Worm (Caenorhabditis elegans) whole organism, late embryonic: Measurements from ENCODE around the gene C15F1.5.

Experiments
- C08G9.2 ChIP-seq: sonication (generic microtip); optimal IDR thresholded peaks from 2 replicates; lab custom pipeline; 2016; ENCODE audit warnings: mild to moderate bottlenecking, missing genetic modification characterization, moderate library complexity, missing compliant biosample characterization
- F13H6.1 ChIP-seq: sonication (generic microtip); optimal IDR thresholded peaks from 2 replicates; lab custom pipeline; 2016; ENCODE audit warnings: missing genetic modification characterization, missing compliant biosample characterization
- K02D7.2 ChIP-seq: sonication (generic microtip); optimal IDR thresholded peaks from 2 replicates; lab custom pipeline; 2017; ENCODE audit warnings: mild to moderate bottlenecking, missing genetic modification characterization, missing compliant biosample characterization
- K09A11.1 ChIP-seq: sonication (generic microtip); optimal IDR thresholded peaks from 2 replicates; lab custom pipeline; 2017; ENCODE audit warnings: antibody characterized with exemption, mild to moderate bottlenecking, missing genetic modification characterization, missing compliant biosample characterization; ENCODE audit not compliant: insufficient read depth
- Y22D7AL.16 ChIP-seq: sonication (generic microtip); optimal IDR thresholded peaks from 2 replicates; lab custom pipeline; 2016; ENCODE audit warnings: missing genetic modification characterization, missing compliant biosample characterization
- ahr-1 ChIP-seq: sonication (generic microtip); optimal IDR thresholded peaks from 2 replicates; lab custom pipeline; 2016; ENCODE audit warnings: missing genetic modification characterization, missing compliant biosample characterization
- ama-1 ChIP-seq: fragments of 150-350 bp; optimal IDR thresholded peaks from 2 replicates; lab custom pipeline; 2014
- ceh-14 ChIP-seq: sonication (generic microtip); optimal IDR thresholded peaks from 2 replicates; lab custom pipeline; 2016; ENCODE audit warnings: missing genotype, missing genetic modification characterization, missing compliant biosample characterization
- ceh-18 ChIP-seq: sonication (generic microtip); optimal IDR thresholded peaks from 2 replicates; lab custom pipeline; 2016; ENCODE audit warnings: missing genetic modification characterization, missing compliant biosample characterization
- ceh-30 ChIP-seq: fragments of 150-350 bp; optimal IDR thresholded peaks from 2 replicates; lab custom pipeline; 2014; ENCODE audit warnings: missing biosample characterization, missing genetic modification characterization
- ceh-34 ChIP-seq: sonication (generic microtip); optimal IDR thresholded peaks from 2 replicates; lab custom pipeline; 2016; ENCODE audit warnings: mild to moderate bottlenecking, missing genetic modification characterization, missing compliant biosample characterization
- ceh-45 ChIP-seq: fragments of 200-800 bp; sonication (Bioruptor generic); IDR thresholded peaks from 2 replicates; pipeline ENCODE4 v1.3.6; 2022; ENCODE audit warnings: missing genetic modification reagents, missing genetic modification characterization, missing compliant biosample characterization
- ceh-48 ChIP-seq: sonication (generic microtip); optimal IDR thresholded peaks from 2 replicates; lab custom pipeline; 2016; ENCODE audit warnings: missing genetic modification characterization, inconsistent platforms, missing compliant biosample characterization
- ceh-6 ChIP-seq: fragments of 200-800 bp; sonication (Bioruptor generic); optimal IDR thresholded peaks from 2 replicates; lab custom pipeline; 2018; ENCODE audit warnings: mild to moderate bottlenecking, missing genetic modification characterization, missing compliant biosample characterization
- ceh-9 ChIP-seq: sonication (generic microtip); optimal IDR thresholded peaks from 2 replicates; lab custom pipeline; 2016; ENCODE audit warnings: mild to moderate bottlenecking, missing genetic modification characterization, inconsistent platforms, missing compliant biosample characterization
- che-1 ChIP-seq: sonication (generic microtip); optimal IDR thresholded peaks from 2 replicates; lab custom pipeline; 2016; ENCODE audit warnings: mild to moderate bottlenecking, missing genetic modification characterization, missing compliant biosample characterization
- dmd-4 ChIP-seq: sonication (generic microtip); optimal IDR thresholded peaks from 2 replicates; lab custom pipeline; 2016; ENCODE audit warnings: borderline replicate concordance, missing genetic modification characterization, missing compliant biosample characterization
- dve-1 ChIP-seq: sonication (generic microtip); optimal IDR thresholded peaks from 2 replicates; lab custom pipeline; 2017; ENCODE audit warnings: antibody characterized with exemption, mild to moderate bottlenecking, missing genetic modification characterization, missing compliant biosample characterization
- elt-2 ChIP-seq: sonication (generic microtip); optimal IDR thresholded peaks from 2 replicates; lab custom pipeline; 2016; ENCODE audit warnings: missing genetic modification reagents, missing genetic modification characterization, missing compliant biosample characterization
- fax-1 ChIP-seq: sonication (generic microtip); optimal IDR thresholded peaks from 2 replicates; lab custom pipeline; 2016; ENCODE audit warnings: missing genotype, missing genetic modification characterization, missing compliant biosample characterization
- fkh-10 ChIP-seq: fragments of 150-350 bp; optimal IDR thresholded peaks from 2 replicates; lab custom pipeline; 2014; ENCODE audit warnings: missing biosample characterization, missing genetic modification reagents, missing genetic modification characterization
- fkh-6 ChIP-seq: sonication (generic microtip); optimal IDR thresholded peaks from 2 replicates; lab custom pipeline; 2016; ENCODE audit warnings: missing genetic modification characterization, missing compliant biosample characterization
- gmeb-2 ChIP-seq: sonication (generic microtip); optimal IDR thresholded peaks from 2 replicates; lab custom pipeline; 2016; ENCODE audit warnings: missing genetic modification characterization, inconsistent platforms, missing compliant biosample characterization
- hlh-13 ChIP-seq: fragments of 200-800 bp; sonication (Bioruptor generic); optimal IDR thresholded peaks from 2 replicates; lab custom pipeline; 2018; ENCODE audit warnings: mild to moderate bottlenecking, missing genetic modification characterization, missing compliant biosample characterization
- hlh-15 ChIP-seq: sonication (generic microtip); optimal IDR thresholded peaks from 2 replicates; lab custom pipeline; 2016; ENCODE audit warnings: missing genetic modification characterization, missing compliant biosample characterization
- hlh-30 ChIP-seq: sonication (generic microtip); optimal IDR thresholded peaks from 2 replicates; lab custom pipeline; 2017; ENCODE audit warnings: antibody characterized with exemption, missing genetic modification characterization, missing compliant biosample characterization; ENCODE audit not compliant: insufficient read depth
- hlh-8 ChIP-seq: sonication (generic microtip); optimal IDR thresholded peaks from 2 replicates; lab custom pipeline; 2016; ENCODE audit warnings: missing genotype, missing genetic modification characterization, missing compliant biosample characterization
- madf-2 ChIP-seq: sonication (generic microtip); optimal IDR thresholded peaks from 2 replicates; lab custom pipeline; 2017; ENCODE audit warnings: missing genetic modification characterization, missing compliant biosample characterization
- nfya-1 ChIP-seq: sonication (generic microtip); optimal IDR thresholded peaks from 2 replicates; lab custom pipeline; 2017; ENCODE audit warnings: missing genetic modification characterization, mild to moderate bottlenecking, missing compliant biosample characterization, antibody characterized with exemption, moderate library complexity
- nhr-232 ChIP-seq: sonication (generic microtip); optimal IDR thresholded peaks from 2 replicates; lab custom pipeline; 2016; ENCODE audit warnings: missing genetic modification characterization, missing compliant biosample characterization
- npax-4 ChIP-seq: sonication (generic microtip); optimal IDR thresholded peaks from 2 replicates; lab custom pipeline; 2016; ENCODE audit warnings: missing genetic modification characterization, missing compliant biosample characterization
- odd-2 ChIP-seq: sonication (generic microtip); optimal IDR thresholded peaks from 2 replicates; lab custom pipeline; 2017; ENCODE audit warnings: antibody characterized with exemption, mild to moderate bottlenecking, missing genetic modification characterization, missing compliant biosample characterization
- pat-9 ChIP-seq: fragments of 200-800 bp; sonication (Bioruptor generic); optimal IDR thresholded peaks from 2 replicates; lab custom pipeline; 2018; ENCODE audit warnings: mild to moderate bottlenecking, missing genetic modification characterization, moderate library complexity, missing compliant biosample characterization
- pax-1 ChIP-seq: fragments of 150-350 bp; optimal IDR thresholded peaks from 2 replicates; lab custom pipeline; 2014; ENCODE audit warnings: missing biosample characterization, missing genetic modification characterization
- pha-4 ChIP-seq: fragments of 150-350 bp; optimal IDR thresholded peaks from 2 replicates; lab custom pipeline; 2018; ENCODE audit warnings: missing biosample characterization, missing genetic modification reagents, missing genetic modification characterization
- pqm-1 ChIP-seq: sonication (generic microtip); optimal IDR thresholded peaks from 2 replicates; lab custom pipeline; 2016; ENCODE audit warnings: missing genetic modification characterization, missing compliant biosample characterization
- rnt-1 ChIP-seq: sonication (generic microtip); optimal IDR thresholded peaks from 2 replicates; lab custom pipeline; 2016; ENCODE audit warnings: missing genetic modification characterization, missing compliant biosample characterization
- sox-4 ChIP-seq: sonication (generic microtip); optimal IDR thresholded peaks from 2 replicates; lab custom pipeline; 2017; ENCODE audit warnings: mild to moderate bottlenecking, missing genetic modification characterization, inconsistent platforms, missing compliant biosample characterization
- tbx-2 ChIP-seq: sonication (generic microtip); optimal IDR thresholded peaks from 2 replicates; lab custom pipeline; 2016; ENCODE audit warnings: missing genetic modification characterization, missing compliant biosample characterization
- tbx-7 ChIP-seq: sonication (generic microtip); optimal IDR thresholded peaks from 2 replicates; lab custom pipeline; 2016; ENCODE audit warnings: missing genotype, missing genetic modification characterization, missing compliant biosample characterization
- ttx-3 ChIP-seq: sonication (generic microtip); optimal IDR thresholded peaks from 2 replicates; lab custom pipeline; 2016; ENCODE audit warnings: missing genetic modification reagents, missing genetic modification characterization, missing compliant biosample characterization
- unc-3 ChIP-seq, 2 experiments: fragments of 200-800 bp in 1 of 2; sonication (Bioruptor generic) in 1 of 2; sonication (generic microtip) in 1 of 2; conservative IDR thresholded peaks in 1 of 2; optimal IDR thresholded peaks in 1 of 2; 2 replicates each; pipeline versions ENCODE4 v1.3.6 to Lab custom; 2016 to 2022; ENCODE audit warnings: missing compliant biosample characterization in 2 of 2, missing genetic modification characterization in 2 of 2, missing genetic modification reagents in 1 of 2
- unc-42 ChIP-seq: sonication (generic microtip); optimal IDR thresholded peaks from 2 replicates; lab custom pipeline; 2016; ENCODE audit warnings: missing genotype, missing genetic modification characterization, missing compliant biosample characterization
- unc-86 ChIP-seq: sonication (generic microtip); optimal IDR thresholded peaks from 2 replicates; lab custom pipeline; 2016; ENCODE audit warnings: missing genetic modification characterization, missing compliant biosample characterization
- zip-5 ChIP-seq: sonication (generic microtip); optimal IDR thresholded peaks from 2 replicates; lab custom pipeline; 2016; ENCODE audit warnings: missing genetic modification characterization, missing compliant biosample characterization
- ztf-16 ChIP-seq: sonication (generic microtip); optimal IDR thresholded peaks from 2 replicates; lab custom pipeline; 2017; ENCODE audit warnings: missing genetic modification characterization, missing compliant biosample characterization

C15F1.5 gene

DNA sequence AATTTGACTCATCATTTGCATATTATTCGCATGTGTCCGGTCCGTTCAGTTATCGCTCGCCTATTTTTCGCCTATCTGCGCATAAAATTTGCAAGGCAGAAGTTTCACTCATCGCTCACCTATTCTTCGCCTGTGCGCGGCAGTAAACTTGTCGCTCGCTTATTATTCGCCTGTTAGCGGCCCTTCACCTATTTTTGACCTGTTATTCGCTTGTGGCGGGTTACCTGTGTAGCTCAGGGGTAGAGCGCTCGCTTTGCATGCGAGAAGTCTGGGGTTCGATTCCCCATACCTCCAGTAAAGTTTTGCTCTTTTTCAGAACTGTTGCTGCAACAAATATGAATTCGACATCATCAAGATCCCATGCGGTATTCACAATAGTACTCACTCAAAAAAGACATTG is 31.0 kb upstream of the C15F1.5 start (continued):
- peak; percentile 62 for TF ChIP-seq fax-1 (tag; lab: Kevin White, UChicago)
- peak; percentile 75 for TF ChIP-seq fkh-6 (tag; lab: Kevin White, UChicago)
- peak; percentile 68 for TF ChIP-seq unc-86 (tag; lab: Kevin White, UChicago)
- peak; percentile 70 for TF ChIP-seq ttx-3
- peak; percentile 84 for TF ChIP-seq elt-2 (tag; lab: Kevin White, UChicago)
- peak; percentile 34 for TF ChIP-seq ahr-1 (tag; lab: Kevin White, UChicago)
- peak; percentile 66 for TF ChIP-seq hlh-15 (tag; lab: Kevin White, UChicago)
- peak; percentile 33 for TF ChIP-seq dve-1 (tag; lab: Kevin White, UChicago)
- TF ChIP-seq nhr-232 (tag; lab: Kevin White, UChicago) = peak; percentile 77
- TF ChIP-seq npax-4 (tag; lab: Kevin White, UChicago) = peak; percentile 26
- TF ChIP-seq tbx-2 = peak; percentile 50
- TF ChIP-seq C08G9.2 = peak; percentile 42
- TF ChIP-seq zip-5 (tag; lab: Kevin White, UChicago) = peak; percentile 37
- peak; percentile 65 for TF ChIP-seq dmd-4 (tag; lab: Kevin White, UChicago)
- peak; percentile 34 for TF ChIP-seq ceh-34 (tag; lab: Kevin White, UChicago)
- peak; percentile 85 for TF ChIP-seq che-1 (tag; lab: Kevin White, UChicago)
- TF ChIP-seq hlh-13 (GFP tag; lab: Kevin White, UChicago) = peak; percentile 72

DNA sequence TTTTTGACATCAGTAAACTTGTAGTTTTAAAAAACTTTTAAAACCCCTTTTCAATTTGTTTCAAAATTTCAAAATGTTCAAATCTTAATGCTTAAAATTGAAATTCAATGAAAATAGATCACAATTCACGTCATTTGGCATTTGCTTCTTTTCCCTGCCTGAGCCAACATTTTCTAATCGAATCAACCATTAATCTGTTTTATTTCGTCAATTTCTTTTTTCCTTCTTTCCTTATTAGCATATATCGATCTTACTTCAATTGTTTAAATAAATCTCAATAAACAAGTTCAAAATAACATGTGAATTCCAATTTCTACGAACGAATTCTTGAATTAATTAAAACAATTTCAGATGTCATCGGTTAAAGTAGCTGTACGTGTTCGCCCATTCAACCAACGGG is 25.2 kb upstream of the C15F1.5 start:
- TF ChIP-seq ama-1 (lab: Kevin White, UChicago) (no peak), odd-2 (no peak), rnt-1 (tag; lab: Kevin White, UChicago) (no peak), hlh-15 (tag; lab: Kevin White, UChicago) (no peak), pat-9 (no peak), ztf-16 (tag; lab: Kevin White, UChicago) (no peak), F13H6.1 (tag; lab: Kevin White, UChicago) (no peak), hlh-8 (tag; lab: Kevin White, UChicago) (no peak), pqm-1 (tag; lab: Kevin White, UChicago) (no peak), Y22D7AL.16 (tag; lab: Kevin White, UChicago) (no peak), K02D7.2 (no peak), ttx-3 (no peak), ceh-48 (tag; lab: Kevin White, UChicago) (no peak), unc-86 (tag; lab: Kevin White, UChicago) (no peak), ceh-9 (tag; lab: Kevin White, UChicago) (no peak), sox-4 (tag; lab: Kevin White, UChicago) (no peak)

DNA sequence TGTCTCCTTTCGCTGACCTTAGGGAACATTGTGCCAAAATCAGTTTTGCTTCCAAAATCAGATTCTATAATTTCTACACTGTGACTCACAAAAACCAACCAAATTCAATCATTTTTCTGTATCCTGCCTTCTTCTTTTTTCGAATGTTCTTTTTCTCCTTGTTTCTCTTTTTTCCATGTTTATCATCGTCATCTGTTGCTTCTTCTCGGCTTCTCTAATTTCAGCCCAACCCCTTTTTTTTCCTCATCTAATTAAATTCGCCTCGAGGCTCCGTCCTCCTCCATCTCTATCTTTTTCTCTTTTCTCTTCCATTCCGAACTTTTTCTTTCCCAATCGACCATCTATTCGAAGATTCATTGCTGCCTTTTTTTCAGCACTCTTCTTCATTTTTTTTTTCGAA is 24.3 kb upstream of the C15F1.5 start, which contains the start of gene unc-104:
Gene unc-104, plus strand, starts transcription at position 311 of the 400 bp plus-strand sequence.
- TF ChIP-seq unc-42 (tag; lab: Kevin White, UChicago) (peak; percentile 89), ceh-18 (tag; lab: Kevin White, UChicago) (no peak)

DNA sequence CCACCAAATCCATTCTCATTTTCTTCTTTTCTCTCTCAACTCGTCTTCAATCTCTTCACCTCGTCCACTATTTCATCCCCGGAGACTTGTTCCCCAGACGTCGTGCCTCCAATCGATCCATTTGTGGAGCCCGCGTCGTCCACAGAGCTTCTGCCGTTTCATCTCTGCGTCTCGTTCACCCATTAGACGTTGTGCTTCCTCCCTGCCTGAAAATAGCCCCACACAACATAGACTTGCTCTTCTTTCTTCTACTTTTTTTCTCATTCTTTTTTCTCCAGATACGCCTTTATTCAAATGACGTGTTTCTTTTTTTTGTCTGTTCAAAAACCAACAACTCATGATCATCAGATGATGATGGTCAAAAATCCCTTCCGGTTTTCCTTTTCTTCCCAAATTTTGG is 22.5 kb upstream of the C15F1.5 start:
- TF ChIP-seq gmeb-2 (no peak), C08G9.2 (no peak), pha-4 (tag; lab: Kevin White, UChicago) (no peak), ceh-30 (tag; lab: Kevin White, UChicago) (no peak), tbx-7 (tag; lab: Kevin White, UChicago) (no peak), pat-9 (no peak), ceh-45 (no peak), ceh-9 (tag; lab: Kevin White, UChicago) (no peak), Y22D7AL.16 (tag; lab: Kevin White, UChicago) (no peak), K09A11.1 (no peak), ceh-6 (GFP tag; lab: Kevin White, UChicago) (no peak), ceh-18 (tag; lab: Kevin White, UChicago) (peak; percentile 13), pax-1 (no peak), hlh-15 (tag; lab: Kevin White, UChicago) (no peak), ceh-14 (tag; lab: Kevin White, UChicago) (peak; percentile 29), fkh-10 (GFP tag; lab: Kevin White, UChicago) (no peak), elt-2 (tag; lab: Kevin White, UChicago) (no peak), hlh-30 (no peak), madf-2 (tag; lab: Kevin White, UChicago) (no peak), nfya-1 (tag; lab: Kevin White, UChicago) (peak; percentile 62), ttx-3 (no peak), unc-3 (GFP tag; conservative IDR thresholded peaks at IDR 0.05; lab: Robert Waterston, UW) (no peak), unc-3 (tag; optimal IDR thresholded peaks at IDR 0.05; lab: Kevin White, UChicago) (peak; percentile 30), unc-86 (tag; lab: Kevin White, UChicago) (no peak)
